Worm (Caenorhabditis elegans) whole organism, L2 larva: ENCODE measurements around the gene dct-11.

Experiments used
- R02D3.7 ChIP-seq: fragments of 150-350 bp; optimal IDR thresholded peaks from 2 replicates; lab custom pipeline; 2014; ENCODE audit warnings: missing biosample characterization, missing genetic modification characterization
- blmp-1 ChIP-seq: sonication (generic microtip); optimal IDR thresholded peaks from 2 replicates; lab custom pipeline; 2017; ENCODE audit warnings: missing genetic modification characterization, mild to moderate bottlenecking, missing compliant biosample characterization, antibody characterized with exemption, moderate library complexity; ENCODE audit not compliant: insufficient read depth
- mdl-1 ChIP-seq, 2 experiments: fragments of 150-350 bp in 1 of 2; sonication (generic microtip) in 1 of 2; optimal IDR thresholded peaks; 2 replicates each; lab custom pipeline; 2017; ENCODE audit warnings: missing biosample characterization in 2 of 2, missing genetic modification characterization in 2 of 2
- nhr-11 ChIP-seq: fragments of 150-350 bp; optimal IDR thresholded peaks from 2 replicates; lab custom pipeline; 2014; ENCODE audit warnings: missing biosample characterization, missing genetic modification characterization
- unc-62 ChIP-seq: fragments of 150-350 bp; optimal IDR thresholded peaks from 2 replicates; lab custom pipeline; 2014; ENCODE audit warnings: missing biosample characterization, missing genetic modification reagents, missing genetic modification characterization
- ztf-4 ChIP-seq: fragments of 150-350 bp; optimal IDR thresholded peaks from 2 replicates; lab custom pipeline; 2014; ENCODE audit warnings: missing biosample characterization, missing genetic modification characterization

DNA sequence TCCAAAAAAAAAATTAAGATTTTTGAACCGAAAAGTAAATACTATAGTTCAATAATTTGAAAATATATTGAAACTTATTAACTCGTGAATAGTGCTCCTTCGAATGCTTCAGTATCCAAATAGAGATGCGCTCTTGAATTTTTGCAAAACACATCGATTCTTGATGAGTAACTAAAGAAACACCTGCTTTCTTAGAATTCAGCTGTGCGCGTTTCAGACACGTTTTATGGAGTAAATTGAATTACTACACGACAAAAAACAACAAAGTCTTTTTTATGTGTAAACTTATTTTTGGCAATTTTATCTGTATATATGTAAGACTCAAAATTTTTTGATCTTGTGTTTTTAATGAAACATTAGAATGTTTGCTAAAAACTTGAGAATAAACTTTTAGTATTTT lies 3.1 kb downstream of the dct-11 start:
- no peak for TF ChIP-seq unc-62
- no peak for TF ChIP-seq blmp-1
- no peak for TF ChIP-seq R02D3.7
- no peak for TF ChIP-seq mdl-1 (tag; optimal IDR thresholded peaks at IDR 0.05; lab: Kevin White, UChicago)
- TF ChIP-seq nhr-11 (tag; lab: Kevin White, UChicago): no peak
- TF ChIP-seq ztf-4 (tag; lab: Kevin White, UChicago): no peak
